Fruit fly (Drosophila melanogaster): ENCODE measurements around the gene CG5412.

Gene CG5412

dm6 chr3R:20579816-20580215, 3.0 kb downstream of the CG5412 start, which contains the start of the genes EloB and Srp14:
Gene EloB (minus strand): TSS chr3R:20579850.
Gene Srp14 (plus strand): TSS chr3R:20580115.
- TF ChIP-seq pad (GFP tag; optimal IDR thresholded peaks at IDR 0.05): peak; percentile 71
- TF ChIP-seq CG11617 (GFP tag; optimal IDR thresholded peaks at IDR 0.05): peak; percentile 91
- peak; percentile 70 for TF ChIP-seq CG7045 (GFP tag; optimal IDR thresholded peaks at IDR 0.05)
- peak; percentile 90 for TF ChIP-seq CG7101 (tag; optimal IDR thresholded peaks at IDR 0.05)
- peak; percentile 71 for TF ChIP-seq ovo (GFP tag; optimal IDR thresholded peaks at IDR 0.05)
- TF ChIP-seq bab1 (GFP tag; optimal IDR thresholded peaks at IDR 0.05): peak; percentile 94
- peak; percentile 71 for TF ChIP-seq Clk (GFP tag; optimal IDR thresholded peaks at IDR 0.05)
- peak; percentile 91 for TF ChIP-seq CG1620 (GFP tag; optimal IDR thresholded peaks at IDR 0.05)
- TF ChIP-seq CG33017 (tag; optimal IDR thresholded peaks at IDR 0.05): peak; percentile 79
- TF ChIP-seq cic (GFP tag; optimal IDR thresholded peaks at IDR 0.05): peak; percentile 70
- no peak for TF ChIP-seq cnc (optimal IDR thresholded peaks at IDR 0.05)
- TF ChIP-seq Crg-1 (GFP tag; optimal IDR thresholded peaks at IDR 0.05): peak; percentile 79
- TF ChIP-seq toe (GFP tag; optimal IDR thresholded peaks at IDR 0.05): no peak
- no peak for TF ChIP-seq CG5204 (GFP tag; optimal IDR thresholded peaks at IDR 0.05)
- TF ChIP-seq kay (GFP tag; ENCODE audit: borderline replicate concordance): no peak
- TF ChIP-seq tj (GFP tag; optimal IDR thresholded peaks at IDR 0.05): peak; percentile 67
- no peak for TF ChIP-seq Hr96 (GFP tag; optimal IDR thresholded peaks at IDR 0.05)
- peak; percentile 81 for TF ChIP-seq CG14711 (tag; optimal IDR thresholded peaks at IDR 0.05)
- peak; percentile 78 for TF ChIP-seq CG12768 (GFP tag; optimal IDR thresholded peaks at IDR 0.05)
- TF ChIP-seq Mnt (GFP tag; optimal IDR thresholded peaks at IDR 0.05): peak; percentile 85

DNA sequence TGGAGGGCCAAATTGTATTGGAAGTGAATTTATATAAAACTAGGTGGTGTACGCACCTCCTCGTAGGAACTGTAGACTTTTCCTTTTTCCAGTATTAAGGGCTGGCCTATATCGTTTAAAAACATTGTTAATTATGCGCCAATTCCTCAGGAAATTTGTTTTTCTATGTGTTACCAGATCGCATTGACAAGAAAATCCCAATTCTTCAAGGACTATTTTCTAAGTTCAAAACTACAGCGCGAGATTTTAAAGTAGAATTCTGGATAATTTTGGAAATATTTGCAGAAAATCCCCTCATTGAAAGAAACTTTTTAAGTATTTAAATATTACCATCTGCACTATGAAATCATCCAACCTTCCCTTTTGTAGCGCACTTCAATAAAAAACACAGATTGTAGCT, 4.5 kb downstream of the CG5412 start, which contains the start of gene CG34008:
Gene CG34008 (minus strand): TSS at position 147 of the 400 bp plus-strand sequence.
- TF ChIP-seq ovo (GFP tag; optimal IDR thresholded peaks at IDR 0.05): no peak
- TF ChIP-seq CG7101 (tag; optimal IDR thresholded peaks at IDR 0.05): no peak
- TF ChIP-seq CG1620 (GFP tag; optimal IDR thresholded peaks at IDR 0.05): no peak
- TF ChIP-seq CG5204 (GFP tag; optimal IDR thresholded peaks at IDR 0.05): no peak
- no peak for TF ChIP-seq pad (GFP tag; optimal IDR thresholded peaks at IDR 0.05)
- TF ChIP-seq tj (GFP tag; optimal IDR thresholded peaks at IDR 0.05): no peak
- TF ChIP-seq cic (GFP tag; optimal IDR thresholded peaks at IDR 0.05): no peak
- TF ChIP-seq toe (GFP tag; optimal IDR thresholded peaks at IDR 0.05): no peak
- TF ChIP-seq Hr96 (GFP tag; optimal IDR thresholded peaks at IDR 0.05): no peak
- TF ChIP-seq CG14711 (tag; optimal IDR thresholded peaks at IDR 0.05): no peak
- TF ChIP-seq Clk (GFP tag; optimal IDR thresholded peaks at IDR 0.05): no peak
- no peak for TF ChIP-seq Mnt (GFP tag; optimal IDR thresholded peaks at IDR 0.05)
- no peak for TF ChIP-seq CG11617 (GFP tag; optimal IDR thresholded peaks at IDR 0.05)
- no peak for TF ChIP-seq kay (GFP tag; ENCODE audit: borderline replicate concordance)
- no peak for TF ChIP-seq CG7045 (GFP tag; optimal IDR thresholded peaks at IDR 0.05)
- TF ChIP-seq bab1 (GFP tag; optimal IDR thresholded peaks at IDR 0.05): no peak
- no peak for TF ChIP-seq Crg-1 (GFP tag; optimal IDR thresholded peaks at IDR 0.05)
- no peak for TF ChIP-seq CG12768 (GFP tag; optimal IDR thresholded peaks at IDR 0.05)
- no peak for TF ChIP-seq CG33017 (tag; optimal IDR thresholded peaks at IDR 0.05)

- TF ChIP-seq Mnt (GFP tag; optimal IDR thresholded peaks at IDR 0.05) (peak; percentile 19), cic (GFP tag; optimal IDR thresholded peaks at IDR 0.05) (peak; percentile 59), CG12768 (GFP tag; optimal IDR thresholded peaks at IDR 0.05) (no peak), CG33017 (tag; optimal IDR thresholded peaks at IDR 0.05) (peak; percentile 20), CG14711 (tag; optimal IDR thresholded peaks at IDR 0.05) (peak; percentile 15), toe (GFP tag; optimal IDR thresholded peaks at IDR 0.05) (no peak), Clk (GFP tag; optimal IDR thresholded peaks at IDR 0.05) (no peak), bab1 (GFP tag; optimal IDR thresholded peaks at IDR 0.05) (peak; percentile 67)
These were observed 8.7 kb downstream of the CG5412 start, which contains the start of gene CG16953 for dm6 chr3R:20585566-20585965. Gene CG16953 (minus strand): TSS chr3R:20585833.

DNA sequence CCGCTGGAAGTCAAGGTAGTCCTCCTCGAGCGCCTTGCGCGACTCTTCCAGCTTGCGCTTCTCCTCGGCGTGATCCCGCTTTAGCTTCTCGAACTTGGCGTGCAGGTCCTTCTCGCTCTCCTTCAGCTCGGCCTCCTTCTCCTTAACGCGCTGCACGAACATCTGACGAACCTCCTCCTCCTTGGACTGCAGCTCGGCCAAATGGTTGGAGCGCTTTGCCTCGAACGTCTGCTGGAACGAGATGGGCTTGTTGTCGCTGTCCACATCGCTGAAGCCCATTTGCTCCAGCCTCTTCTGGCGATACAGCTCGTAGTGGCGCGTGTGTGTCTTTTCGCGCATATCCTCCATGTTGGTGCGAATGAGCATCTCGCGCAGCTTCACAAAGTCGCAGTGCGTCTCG, 9.6 kb downstream of the CG5412 start:
- no peak for TF ChIP-seq kay (GFP tag; ENCODE audit: borderline replicate concordance)
- TF ChIP-seq Hr96 (GFP tag; optimal IDR thresholded peaks at IDR 0.05): no peak
- TF ChIP-seq CG14711 (tag; optimal IDR thresholded peaks at IDR 0.05): no peak
- TF ChIP-seq CG33017 (tag; optimal IDR thresholded peaks at IDR 0.05): no peak
- no peak for TF ChIP-seq tj (GFP tag; optimal IDR thresholded peaks at IDR 0.05)
- TF ChIP-seq Clk (GFP tag; optimal IDR thresholded peaks at IDR 0.05): no peak
- TF ChIP-seq CG1620 (GFP tag; optimal IDR thresholded peaks at IDR 0.05): no peak
- TF ChIP-seq CG11617 (GFP tag; optimal IDR thresholded peaks at IDR 0.05): no peak
- TF ChIP-seq cic (GFP tag; optimal IDR thresholded peaks at IDR 0.05): no peak
- no peak for TF ChIP-seq ovo (GFP tag; optimal IDR thresholded peaks at IDR 0.05)
- TF ChIP-seq CG7045 (GFP tag; optimal IDR thresholded peaks at IDR 0.05): no peak
- no peak for TF ChIP-seq CG7101 (tag; optimal IDR thresholded peaks at IDR 0.05)
- TF ChIP-seq Mnt (GFP tag; optimal IDR thresholded peaks at IDR 0.05): no peak
- TF ChIP-seq pad (GFP tag; optimal IDR thresholded peaks at IDR 0.05): no peak
- TF ChIP-seq CG5204 (GFP tag; optimal IDR thresholded peaks at IDR 0.05): no peak
- no peak for TF ChIP-seq Crg-1 (GFP tag; optimal IDR thresholded peaks at IDR 0.05)
- no peak for TF ChIP-seq CG12768 (GFP tag; optimal IDR thresholded peaks at IDR 0.05)

dm6 chr3R:20587630-20588479, 11.0 kb downstream of the CG5412 start, which contains the start of gene Septin2:
Gene Septin2 (minus strand): TSS chr3R:20588356.
- TF ChIP-seq Clk (GFP tag; optimal IDR thresholded peaks at IDR 0.05) (peak; percentile 75), Mnt (GFP tag; optimal IDR thresholded peaks at IDR 0.05) (peak; percentile 45), CG12768 (GFP tag; optimal IDR thresholded peaks at IDR 0.05) (peak; percentile 74), CG7101 (tag; optimal IDR thresholded peaks at IDR 0.05) (peak; percentile 77), kay (GFP tag; ENCODE audit: borderline replicate concordance) (no peak), CG11617 (GFP tag; optimal IDR thresholded peaks at IDR 0.05) (peak; percentile 77), CG33017 (tag; optimal IDR thresholded peaks at IDR 0.05) (peak; percentile 73), ovo (GFP tag; optimal IDR thresholded peaks at IDR 0.05) (peak; percentile 38), CG5204 (GFP tag; optimal IDR thresholded peaks at IDR 0.05) (no peak), Hr96 (GFP tag; optimal IDR thresholded peaks at IDR 0.05) (no peak), tj (GFP tag; optimal IDR thresholded peaks at IDR 0.05) (peak; percentile 57), Crg-1 (GFP tag; optimal IDR thresholded peaks at IDR 0.05) (peak; percentile 8), toe (GFP tag; optimal IDR thresholded peaks at IDR 0.05) (no peak), CG7045 (GFP tag; optimal IDR thresholded peaks at IDR 0.05) (peak; percentile 74), pad (GFP tag; optimal IDR thresholded peaks at IDR 0.05) (peak; percentile 55), cnc (optimal IDR thresholded peaks at IDR 0.05) (no peak), bab1 (GFP tag; optimal IDR thresholded peaks at IDR 0.05) (peak; percentile 78), CG14711 (tag; optimal IDR thresholded peaks at IDR 0.05) (peak; percentile 77), cic (GFP tag; optimal IDR thresholded peaks at IDR 0.05) (peak; percentile 33), CG1620 (GFP tag; optimal IDR thresholded peaks at IDR 0.05) (peak; percentile 54)
